Worm (Caenorhabditis elegans) whole organism, mixed stage, embryonic: ENCODE measurements around the gene K09A9.6.

Experiments used
- M03D4.4 ChIP-seq: sonication (generic microtip); optimal IDR thresholded peaks from 2 replicates; lab custom pipeline; 2017; ENCODE audit warnings: mild to moderate bottlenecking, missing genetic modification characterization, missing compliant biosample characterization
- bed-3 ChIP-seq: fragments of 200-800 bp; sonication (Bioruptor generic); optimal IDR thresholded peaks from 3 replicates; lab custom pipeline; 2018; ENCODE audit warnings: mild to moderate bottlenecking, missing genetic modification characterization, moderate library complexity, missing compliant biosample characterization
- blmp-1 ChIP-seq: fragments of 150-350 bp; optimal IDR thresholded peaks from 2 replicates; lab custom pipeline; 2014; ENCODE audit warnings: missing biosample characterization, missing genetic modification characterization
- ceh-43 ChIP-seq: fragments of 200-800 bp; sonication (Bioruptor generic); optimal IDR thresholded peaks from 2 replicates; lab custom pipeline; 2018; ENCODE audit warnings: mild to moderate bottlenecking, missing genetic modification characterization, moderate library complexity, missing compliant biosample characterization
- ceh-83 ChIP-seq: fragments of 200-800 bp; sonication (Bioruptor generic); optimal IDR thresholded peaks from 2 replicates; lab custom pipeline; 2018; ENCODE audit warnings: mild to moderate bottlenecking, missing genetic modification characterization, missing compliant biosample characterization
- ces-1 ChIP-seq: fragments of 150-350 bp; optimal IDR thresholded peaks from 2 replicates; lab custom pipeline; 2014; ENCODE audit warnings: missing biosample characterization, missing genetic modification reagents, missing genetic modification characterization
- cnd-1 ChIP-seq: fragments of 200-800 bp; sonication (Bioruptor generic); optimal IDR thresholded peaks from 2 replicates; lab custom pipeline; 2018; ENCODE audit warnings: mild to moderate bottlenecking, missing genetic modification characterization, missing compliant biosample characterization
- drap-1 ChIP-seq: fragments of 200-800 bp; sonication (Bioruptor generic); optimal IDR thresholded peaks from 3 replicates; lab custom pipeline; 2018; ENCODE audit warnings: mild to moderate bottlenecking, missing genetic modification characterization, missing compliant biosample characterization
- elt-1 ChIP-seq: sonication (generic microtip); optimal IDR thresholded peaks from 2 replicates; lab custom pipeline; 2017; ENCODE audit warnings: missing genetic modification characterization, mild to moderate bottlenecking, missing compliant biosample characterization, antibody characterized with exemption, moderate library complexity, borderline replicate concordance; ENCODE audit not compliant: insufficient read depth
- elt-3 ChIP-seq: fragments of 150-350 bp; optimal IDR thresholded peaks from 2 replicates; lab custom pipeline; 2014; ENCODE audit warnings: missing biosample characterization, missing genetic modification characterization
- flh-1 ChIP-seq: fragments of 200-800 bp; sonication (Bioruptor generic); optimal IDR thresholded peaks from 2 replicates; lab custom pipeline; 2018; ENCODE audit warnings: mild to moderate bottlenecking, missing genetic modification characterization, moderate library complexity, missing compliant biosample characterization
- ham-2 ChIP-seq: fragments of 200-800 bp; sonication (Bioruptor generic); optimal IDR thresholded peaks from 2 replicates; lab custom pipeline; 2018; ENCODE audit warnings: mild to moderate bottlenecking, missing genetic modification characterization, missing compliant biosample characterization
- hlh-1 ChIP-seq: fragments of 150-350 bp; optimal IDR thresholded peaks from 2 replicates; lab custom pipeline; 2014; ENCODE audit warnings: missing biosample characterization, missing genetic modification reagents, missing genetic modification characterization
- lin-13 ChIP-seq: fragments of 150-350 bp; optimal IDR thresholded peaks from 2 replicates; lab custom pipeline; 2014; ENCODE audit warnings: missing biosample characterization, missing genetic modification characterization
- lin-32 ChIP-seq: fragments of 200-800 bp; sonication (Bioruptor generic); optimal IDR thresholded peaks from 2 replicates; lab custom pipeline; 2018; ENCODE audit warnings: mild to moderate bottlenecking, missing genetic modification characterization, missing compliant biosample characterization
- lsy-2 ChIP-seq: fragments of 150-350 bp; optimal IDR thresholded peaks from 2 replicates; lab custom pipeline; 2014; ENCODE audit warnings: missing biosample characterization, missing genetic modification characterization
- mep-1 ChIP-seq: fragments of 150-350 bp; optimal IDR thresholded peaks from 2 replicates; lab custom pipeline; 2017; ENCODE audit warnings: missing biosample characterization, missing genetic modification reagents, missing genetic modification characterization, inconsistent platforms
- mls-2 ChIP-seq: sonication (generic microtip); optimal IDR thresholded peaks from 2 replicates; lab custom pipeline; 2016; ENCODE audit warnings: mild to moderate bottlenecking, missing genetic modification characterization, moderate library complexity, missing compliant biosample characterization
- nhr-12 ChIP-seq: fragments of 150-350 bp; optimal IDR thresholded peaks from 2 replicates; lab custom pipeline; 2014; ENCODE audit warnings: missing biosample characterization, missing genetic modification characterization
- nhr-2 ChIP-seq: fragments of 150-350 bp; optimal IDR thresholded peaks from 2 replicates; lab custom pipeline; 2014; ENCODE audit warnings: missing biosample characterization, missing genetic modification characterization
- nhr-237 ChIP-seq: fragments of 150-350 bp; optimal IDR thresholded peaks from 2 replicates; lab custom pipeline; 2014; ENCODE audit warnings: missing biosample characterization, missing genetic modification characterization
- nhr-76 ChIP-seq: sonication (generic microtip); optimal IDR thresholded peaks from 2 replicates; lab custom pipeline; 2017; ENCODE audit warnings: missing biosample characterization, missing genetic modification characterization
- sem-2 ChIP-seq: fragments of 200-800 bp; sonication (Bioruptor generic); optimal IDR thresholded peaks from 2 replicates; lab custom pipeline; 2018; ENCODE audit warnings: mild to moderate bottlenecking, missing genetic modification characterization, missing compliant biosample characterization
- snpc-4 ChIP-seq: fragments of 150-350 bp; optimal IDR thresholded peaks from 2 replicates; lab custom pipeline; 2014; ENCODE audit warnings: missing biosample characterization, missing genetic modification characterization
- sptf-1 ChIP-seq: sonication (generic microtip); optimal IDR thresholded peaks from 2 replicates; lab custom pipeline; 2017; ENCODE audit warnings: mild to moderate bottlenecking, missing genetic modification characterization, moderate library complexity, missing compliant biosample characterization
- tbx-8 ChIP-seq: fragments of 200-800 bp; sonication (Bioruptor generic); optimal IDR thresholded peaks from 2 replicates; lab custom pipeline; 2018; ENCODE audit warnings: mild to moderate bottlenecking, missing genetic modification characterization, moderate library complexity, missing compliant biosample characterization
- unc-120 ChIP-seq: sonication (generic microtip); optimal IDR thresholded peaks from 2 replicates; lab custom pipeline; 2017; ENCODE audit warnings: missing genetic modification characterization, missing compliant biosample characterization; ENCODE audit not compliant: poor library complexity, severe bottlenecking
- unc-39 ChIP-seq: fragments of 150-350 bp; optimal IDR thresholded peaks from 2 replicates; lab custom pipeline; 2014; ENCODE audit warnings: missing biosample characterization, missing genetic modification characterization
- unc-62 ChIP-seq: fragments of 150-350 bp; optimal IDR thresholded peaks from 2 replicates; lab custom pipeline; 2014; ENCODE audit warnings: missing biosample characterization, missing genetic modification reagents, missing genetic modification characterization
- zip-8 ChIP-seq: fragments of 150-350 bp; optimal IDR thresholded peaks from 2 replicates; lab custom pipeline; 2014; ENCODE audit warnings: missing biosample characterization, missing genetic modification characterization
- ztf-11 ChIP-seq: fragments of 150-350 bp; optimal IDR thresholded peaks from 2 replicates; lab custom pipeline; 2014; ENCODE audit warnings: missing biosample characterization, missing genetic modification characterization

The K09A9.6 gene

ce11 chrX:15593366-15593765, 16.3 kb downstream of the K09A9.6 start:
- TF ChIP-seq mls-2 (tag; lab: Kevin White, UChicago) (no peak), ceh-83 (no peak), unc-62 (no peak), nhr-2 (tag; lab: Kevin White, UChicago) (no peak), lsy-2 (tag; lab: Kevin White, UChicago) (no peak), elt-3 (no peak), unc-39 (no peak), lin-13 (tag; lab: Kevin White, UChicago) (no peak), tbx-8 (GFP tag; lab: Kevin White, UChicago) (no peak)

DNA sequence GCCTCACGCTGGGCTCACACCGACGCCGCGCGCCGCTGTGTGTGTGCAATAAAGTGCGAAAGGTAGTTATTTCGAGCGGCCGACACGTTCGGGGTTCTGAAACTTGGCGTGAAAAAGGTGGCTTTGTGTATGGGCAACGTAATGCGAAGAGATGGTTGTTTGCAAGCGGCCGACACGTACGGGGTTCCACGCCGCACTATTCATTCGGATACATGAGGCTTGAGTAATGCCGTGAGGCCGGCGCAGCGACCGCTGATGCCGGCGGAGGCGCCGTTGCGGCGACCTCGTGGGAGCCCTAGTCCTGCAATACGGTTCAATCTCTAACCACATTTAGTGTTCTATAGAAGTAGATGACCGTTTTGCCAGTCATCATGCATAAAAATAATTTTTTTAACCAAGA, 17.0 kb downstream of the K09A9.6 start:
- no peak for TF ChIP-seq mls-2 (tag; lab: Kevin White, UChicago)
- TF ChIP-seq flh-1: no peak
- no peak for TF ChIP-seq lin-13 (tag; lab: Kevin White, UChicago)
- TF ChIP-seq unc-62: no peak
- TF ChIP-seq tbx-8 (GFP tag; lab: Kevin White, UChicago): no peak
- TF ChIP-seq sptf-1: no peak
- no peak for TF ChIP-seq nhr-237 (tag; lab: Kevin White, UChicago)
- no peak for TF ChIP-seq unc-120
- no peak for TF ChIP-seq ztf-11
- no peak for TF ChIP-seq nhr-2 (tag; lab: Kevin White, UChicago)
- TF ChIP-seq M03D4.4: no peak
- TF ChIP-seq bed-3 (GFP tag; lab: Kevin White, UChicago): no peak
- no peak for TF ChIP-seq drap-1 (GFP tag; lab: Kevin White, UChicago)
- no peak for TF ChIP-seq ces-1 (GFP tag; lab: Kevin White, UChicago)
- no peak for TF ChIP-seq nhr-12
- TF ChIP-seq unc-39: no peak
- TF ChIP-seq hlh-1 (tag; lab: Kevin White, UChicago): no peak
- TF ChIP-seq cnd-1 (tag; lab: Kevin White, UChicago): no peak
- no peak for TF ChIP-seq ceh-83
- TF ChIP-seq elt-1 (tag; lab: Kevin White, UChicago): no peak

DNA sequence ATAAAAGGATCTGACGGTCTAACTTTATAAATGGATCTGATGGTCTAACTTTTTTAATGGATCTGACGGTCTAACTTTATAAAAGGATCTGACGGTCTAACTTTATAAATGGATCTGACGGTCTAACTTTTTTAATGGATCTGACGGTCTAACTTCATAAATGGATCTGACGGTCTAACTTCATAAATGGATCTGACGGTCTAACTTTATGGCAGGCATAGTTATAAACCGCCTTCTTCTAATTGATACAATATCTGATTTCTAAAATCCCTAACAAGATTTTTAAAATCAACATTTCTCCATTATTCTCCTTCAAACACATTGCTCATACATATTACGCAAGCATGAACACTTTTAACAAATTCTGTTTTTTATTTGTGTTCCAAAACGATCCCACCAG, 20.0 kb downstream of the K09A9.6 start, which contains the start of gene K09A9.8:
K09A9.8 (minus strand) TSS at position 101 of the 400 bp plus-strand sequence.
- no peak for TF ChIP-seq unc-39
- TF ChIP-seq nhr-76: no peak
- TF ChIP-seq sem-2 (GFP tag; lab: Kevin White, UChicago): no peak
- no peak for TF ChIP-seq drap-1 (GFP tag; lab: Kevin White, UChicago)
- no peak for TF ChIP-seq ceh-83
- no peak for TF ChIP-seq cnd-1 (tag; lab: Kevin White, UChicago)
- no peak for TF ChIP-seq M03D4.4
- TF ChIP-seq bed-3 (GFP tag; lab: Kevin White, UChicago): no peak
- TF ChIP-seq ham-2 (GFP tag; lab: Kevin White, UChicago): no peak
- no peak for TF ChIP-seq hlh-1 (tag; lab: Kevin White, UChicago)
- no peak for TF ChIP-seq ztf-11
- no peak for TF ChIP-seq nhr-237 (tag; lab: Kevin White, UChicago)
- TF ChIP-seq blmp-1 (tag; lab: Kevin White, UChicago): no peak
- no peak for TF ChIP-seq unc-120
- no peak for TF ChIP-seq mep-1 (tag; lab: Kevin White, UChicago)

DNA sequence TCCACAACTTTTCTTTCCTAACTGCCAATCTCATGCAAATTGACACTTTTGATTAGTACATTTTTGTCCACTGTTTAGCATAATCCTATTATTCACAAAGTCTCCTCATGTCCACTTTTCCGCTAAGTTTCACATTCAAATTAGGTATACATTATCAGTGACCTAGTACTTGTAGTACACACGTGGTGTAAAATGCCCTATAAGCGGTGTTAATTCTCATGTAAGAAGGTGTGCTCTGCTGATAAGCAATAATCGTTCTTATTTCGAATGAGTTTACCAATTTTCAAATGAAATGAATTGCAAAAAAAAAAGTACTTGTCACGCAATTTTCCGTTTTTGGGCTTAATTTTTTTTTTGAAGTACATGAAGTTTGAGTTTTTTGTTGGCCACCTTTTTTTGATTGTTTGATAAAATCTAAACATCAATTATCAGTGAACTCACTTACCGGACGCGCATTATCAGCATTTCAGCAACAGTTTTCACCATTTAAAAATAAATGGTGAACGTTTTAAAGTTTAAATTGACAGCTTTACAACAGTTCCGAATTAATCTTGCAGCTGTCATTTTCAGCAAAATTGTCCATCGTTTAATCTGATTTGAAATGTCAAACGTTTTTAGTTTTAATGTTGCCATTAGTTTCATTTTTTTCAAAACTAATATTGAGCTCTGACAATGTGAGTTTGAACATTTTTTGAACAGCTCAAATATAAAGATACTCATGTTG, 21.8 kb downstream of the K09A9.6 start:
- TF ChIP-seq snpc-4 (tag; lab: Kevin White, UChicago): no peak

DNA sequence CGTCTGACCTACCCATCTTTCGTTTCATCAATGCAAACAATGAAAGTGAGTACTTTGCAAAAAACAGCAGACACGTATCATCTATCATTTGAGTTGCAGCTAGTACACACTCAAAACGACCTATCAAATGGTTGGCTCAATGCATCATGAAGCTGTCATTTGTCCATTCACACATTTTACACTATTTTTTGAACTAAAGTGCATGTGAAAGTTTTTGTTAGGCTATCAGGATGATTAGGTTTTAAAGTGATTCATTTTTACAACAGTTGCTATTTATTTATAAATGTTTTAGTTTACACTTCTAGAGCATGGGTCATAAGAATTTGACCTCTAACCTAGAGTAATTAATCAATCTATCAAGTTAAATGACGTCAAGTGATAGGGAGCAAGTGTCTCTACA, 22.9 kb downstream of the K09A9.6 start:
- no peak for TF ChIP-seq ceh-43 (GFP tag; lab: Kevin White, UChicago)
- no peak for TF ChIP-seq lin-13 (tag; lab: Kevin White, UChicago)
- TF ChIP-seq sptf-1: no peak
- no peak for TF ChIP-seq tbx-8 (GFP tag; lab: Kevin White, UChicago)
- TF ChIP-seq unc-39: no peak
- TF ChIP-seq zip-8 (tag; lab: Kevin White, UChicago): no peak
- no peak for TF ChIP-seq lin-32 (GFP tag; lab: Kevin White, UChicago)
- no peak for TF ChIP-seq drap-1 (GFP tag; lab: Kevin White, UChicago)
- TF ChIP-seq nhr-76: no peak
- TF ChIP-seq nhr-12: no peak
- no peak for TF ChIP-seq nhr-2 (tag; lab: Kevin White, UChicago)
- TF ChIP-seq flh-1: no peak
